Worm (Caenorhabditis elegans) whole organism, L3 larva: ENCODE data around the gene nspb-4.

Experiments used
- R02D3.7 ChIP-seq: fragments of 150-350 bp; optimal IDR thresholded peaks from 2 replicates; lab custom pipeline; 2014; ENCODE audit warnings: missing biosample characterization, missing genetic modification characterization
- ZK546.5 ChIP-seq: sonication (generic microtip); optimal IDR thresholded peaks from 2 replicates; lab custom pipeline; 2017; ENCODE audit warnings: missing biosample characterization, missing genetic modification characterization
- ama-1 ChIP-seq: fragments of 150-350 bp; optimal IDR thresholded peaks from 2 replicates; lab custom pipeline; 2018
- ceh-16 ChIP-seq: sonication (generic microtip); optimal IDR thresholded peaks from 2 replicates; lab custom pipeline; 2017; ENCODE audit warnings: missing biosample characterization, missing genetic modification characterization
- ceh-28 ChIP-seq: fragments of 150-350 bp; optimal IDR thresholded peaks from 2 replicates; lab custom pipeline; 2014; ENCODE audit warnings: missing biosample characterization, missing genetic modification reagents, missing genetic modification characterization
- ceh-82 ChIP-seq: fragments of 150-350 bp; optimal IDR thresholded peaks from 2 replicates; lab custom pipeline; 2014; ENCODE audit warnings: missing biosample characterization, missing genetic modification characterization
- daf-12 ChIP-seq: fragments of 150-350 bp; optimal IDR thresholded peaks from 2 replicates; lab custom pipeline; 2014; ENCODE audit warnings: missing biosample characterization, missing genetic modification reagents, missing genetic modification characterization
- egl-27 ChIP-seq: sonication (generic microtip); optimal IDR thresholded peaks from 4 replicates; lab custom pipeline; 2017; ENCODE audit warnings: missing biosample characterization, missing genetic modification reagents, missing genetic modification characterization
- egl-5 ChIP-seq: fragments of 150-350 bp; optimal IDR thresholded peaks from 2 replicates; lab custom pipeline; 2017; ENCODE audit warnings: missing biosample characterization, missing genetic modification reagents, missing genetic modification characterization, inconsistent platforms
- elt-1 ChIP-seq: fragments of 150-350 bp; optimal IDR thresholded peaks from 2 replicates; lab custom pipeline; 2014; ENCODE audit warnings: missing biosample characterization, missing genetic modification characterization
- elt-2 ChIP-seq: sonication (generic microtip); optimal IDR thresholded peaks from 2 replicates; lab custom pipeline; 2016; ENCODE audit warnings: missing genetic modification reagents, mild to moderate bottlenecking, missing genetic modification characterization, missing compliant biosample characterization
- elt-3 ChIP-seq, 3 experiments: fragments of 150-350 bp in 1 of 3; sonication (generic microtip) in 2 of 3; optimal IDR thresholded peaks; 2 replicates in 2 of 3; 4 replicates in 1 of 3; lab custom pipeline; 2014 to 2017; ENCODE audit warnings: missing biosample characterization in 3 of 3, missing genetic modification characterization in 3 of 3
- eor-1 ChIP-seq, 2 experiments: fragments of 150-350 bp; optimal IDR thresholded peaks; 2 replicates each; lab custom pipeline; 2014 to 2018; ENCODE audit warnings: missing biosample characterization in 2 of 2, missing genetic modification characterization in 2 of 2
- fkh-10 ChIP-seq: sonication (generic microtip); optimal IDR thresholded peaks from 2 replicates; lab custom pipeline; 2017; ENCODE audit warnings: missing biosample characterization, missing genetic modification reagents, missing genetic modification characterization
- fkh-2 ChIP-seq: fragments of 150-350 bp; optimal IDR thresholded peaks from 2 replicates; lab custom pipeline; 2014; ENCODE audit warnings: missing biosample characterization, missing genetic modification reagents, missing genetic modification characterization
- fos-1 ChIP-seq: fragments of 150-350 bp; optimal IDR thresholded peaks from 2 replicates; lab custom pipeline; 2014; ENCODE audit warnings: missing biosample characterization, missing genetic modification characterization
- hmg-11 ChIP-seq: sonication (generic microtip); optimal IDR thresholded peaks from 2 replicates; lab custom pipeline; 2016; ENCODE audit warnings: missing genetic modification characterization, missing compliant biosample characterization
- jun-1 ChIP-seq: fragments of 150-350 bp; optimal IDR thresholded peaks from 2 replicates; lab custom pipeline; 2014; ENCODE audit warnings: missing biosample characterization, missing genetic modification reagents, missing genetic modification characterization
- lin-15B ChIP-seq: fragments of 150-350 bp; optimal IDR thresholded peaks from 2 replicates; lab custom pipeline; 2014; ENCODE audit warnings: missing biosample characterization, missing genetic modification characterization
- lsy-12 ChIP-seq: sonication (generic microtip); optimal IDR thresholded peaks from 2 replicates; lab custom pipeline; 2016; ENCODE audit warnings: mild to moderate bottlenecking, missing genetic modification characterization, missing compliant biosample characterization
- mdl-1 ChIP-seq: fragments of 150-350 bp; optimal IDR thresholded peaks from 2 replicates; lab custom pipeline; 2014; ENCODE audit warnings: missing biosample characterization, missing genetic modification characterization
- mml-1 ChIP-seq: fragments of 150-350 bp; sonication (generic microtip); optimal IDR thresholded peaks from 3 replicates; lab custom pipeline; 2014; ENCODE audit warnings: missing biosample characterization, missing genetic modification characterization
- nfya-1 ChIP-seq: sonication (generic microtip); optimal IDR thresholded peaks from 2 replicates; lab custom pipeline; 2017; ENCODE audit warnings: missing genetic modification characterization, mild to moderate bottlenecking, missing compliant biosample characterization, antibody characterized with exemption, moderate library complexity; ENCODE audit not compliant: insufficient read depth
- nhr-12 ChIP-seq: fragments of 150-350 bp; optimal IDR thresholded peaks from 2 replicates; lab custom pipeline; 2014; ENCODE audit warnings: missing biosample characterization, missing genetic modification characterization
- nhr-23 ChIP-seq: fragments of 150-350 bp; optimal IDR thresholded peaks from 2 replicates; lab custom pipeline; 2014; ENCODE audit warnings: missing biosample characterization, missing genetic modification reagents, missing genetic modification characterization
- nhr-237 ChIP-seq: fragments of 150-350 bp; optimal IDR thresholded peaks from 2 replicates; lab custom pipeline; 2014; ENCODE audit warnings: missing biosample characterization, missing genetic modification characterization
- nhr-25 ChIP-seq: sonication (generic microtip); optimal IDR thresholded peaks from 2 replicates; lab custom pipeline; 2017; ENCODE audit warnings: missing biosample characterization, missing genetic modification characterization
- nhr-28 ChIP-seq: fragments of 150-350 bp; optimal IDR thresholded peaks from 2 replicates; lab custom pipeline; 2014; ENCODE audit warnings: missing biosample characterization, missing genetic modification characterization
- nhr-43 ChIP-seq: sonication (generic microtip); optimal IDR thresholded peaks from 2 replicates; lab custom pipeline; 2016; ENCODE audit warnings: mild to moderate bottlenecking, missing genetic modification characterization, missing compliant biosample characterization; ENCODE audit not compliant: poor library complexity, severe bottlenecking
- nhr-67 ChIP-seq: fragments of 150-350 bp; optimal IDR thresholded peaks from 2 replicates; lab custom pipeline; 2014; ENCODE audit warnings: missing biosample characterization, missing genetic modification characterization
- nhr-77 ChIP-seq: fragments of 150-350 bp; optimal IDR thresholded peaks from 2 replicates; lab custom pipeline; 2014; ENCODE audit warnings: missing biosample characterization, missing genetic modification characterization
- pha-4 ChIP-seq: fragments of 150-350 bp; optimal IDR thresholded peaks from 2 replicates; lab custom pipeline; 2014; ENCODE audit warnings: missing biosample characterization, missing genetic modification reagents, missing genetic modification characterization
- pqm-1 ChIP-seq: fragments of 150-350 bp; optimal IDR thresholded peaks from 2 replicates; lab custom pipeline; 2017; ENCODE audit warnings: missing biosample characterization, missing genetic modification characterization, inconsistent platforms
- sea-2 ChIP-seq: fragments of 150-350 bp; sonication (generic microtip); optimal IDR thresholded peaks from 4 replicates; lab custom pipeline; 2014; ENCODE audit warnings: missing biosample characterization, missing genetic modification reagents, missing genetic modification characterization
- skn-1 ChIP-seq: fragments of 150-350 bp; optimal IDR thresholded peaks from 2 replicates; lab custom pipeline; 2014; ENCODE audit warnings: missing biosample characterization, missing genetic modification characterization
- snpc-4 ChIP-seq: fragments of 150-350 bp; optimal IDR thresholded peaks from 2 replicates; lab custom pipeline; 2014; ENCODE audit warnings: missing biosample characterization, missing genetic modification characterization
- tbx-2 ChIP-seq: sonication (generic microtip); optimal IDR thresholded peaks from 2 replicates; lab custom pipeline; 2016; ENCODE audit warnings: mild to moderate bottlenecking, missing genetic modification characterization, missing compliant biosample characterization
- unc-39 ChIP-seq: sonication (generic microtip); optimal IDR thresholded peaks from 4 replicates; lab custom pipeline; 2017; ENCODE audit warnings: missing biosample characterization, missing genetic modification characterization
- unc-62 ChIP-seq: fragments of 150-350 bp; sonication (generic microtip); optimal IDR thresholded peaks from 4 replicates; lab custom pipeline; 2014; ENCODE audit warnings: missing biosample characterization, missing genetic modification reagents, missing genetic modification characterization
- zag-1 ChIP-seq: fragments of 150-350 bp; optimal IDR thresholded peaks from 2 replicates; lab custom pipeline; 2014; ENCODE audit warnings: missing biosample characterization, missing genetic modification characterization
- ztf-11 ChIP-seq: fragments of 150-350 bp; optimal IDR thresholded peaks from 2 replicates; lab custom pipeline; 2014; ENCODE audit warnings: missing biosample characterization, missing genetic modification characterization
- ztf-4 ChIP-seq: fragments of 150-350 bp; optimal IDR thresholded peaks from 2 replicates; lab custom pipeline; 2014; ENCODE audit warnings: missing biosample characterization, missing genetic modification characterization

nspb-4 gene

ce11 chrIV:6622142-6622541 lies 24.1 kb downstream of the nspb-4 start:
- TF ChIP-seq fkh-10 (GFP tag; lab: Kevin White, UChicago), result no peak
- peak; percentile 76 for TF ChIP-seq nhr-23 (tag; lab: Kevin White, UChicago)
- TF ChIP-seq R02D3.7 (tag; lab: Kevin White, UChicago), result no peak
- peak; percentile 20 for TF ChIP-seq nfya-1 (tag; lab: Kevin White, UChicago)
- TF ChIP-seq nhr-25, result peak; percentile 70
- TF ChIP-seq skn-1 (tag; lab: Kevin White, UChicago), result no peak
- TF ChIP-seq nhr-43, result no peak
- TF ChIP-seq nhr-12, result no peak
- peak; percentile 38 for TF ChIP-seq ceh-28 (tag; lab: Kevin White, UChicago)
- no peak for TF ChIP-seq ceh-82
- no peak for TF ChIP-seq mml-1 (tag; lab: Kevin White, UChicago)
- TF ChIP-seq pha-4, result peak; percentile 36
- no peak for TF ChIP-seq elt-2 (tag; lab: Kevin White, UChicago)
- peak in 1 of 3 experiments; percentile 73 for TF ChIP-seq elt-3 (tag; optimal IDR thresholded peaks at IDR 0.05; lab: Kevin White, UChicago)

- TF ChIP-seq nhr-12 (no peak), egl-5 (tag; lab: Kevin White, UChicago) (no peak), nhr-23 (tag; lab: Kevin White, UChicago) (no peak), ztf-4 (tag; lab: Kevin White, UChicago) (no peak), jun-1 (tag; lab: Kevin White, UChicago) (no peak), lsy-12 (tag; lab: Kevin White, UChicago) (no peak), mdl-1 (tag; lab: Kevin White, UChicago) (no peak), ama-1 (no peak), nfya-1 (tag; lab: Kevin White, UChicago) (no peak), hmg-11 (tag; lab: Kevin White, UChicago) (no peak), nhr-43 (no peak), R02D3.7 (tag; lab: Kevin White, UChicago) (no peak)
Measured at ce11 chrIV:6623390-6623789, 25.4 kb downstream of the nspb-4 start, which contains the start of gene C01B10.44. TSS of gene C01B10.44 (plus strand) at chrIV:6623690.

ce11 chrIV:6627798-6628197 lies 29.8 kb downstream of the nspb-4 start, which contains the start of gene cest-5.2:
TSS of gene cest-5.2 (minus strand) at chrIV:6627925.
- no peak for TF ChIP-seq elt-1 (tag; lab: Kevin White, UChicago)
- no peak for TF ChIP-seq unc-39
- no peak for TF ChIP-seq ceh-16
- peak; percentile 14 for TF ChIP-seq ceh-28 (tag; lab: Kevin White, UChicago)
- no peak for TF ChIP-seq lsy-12 (tag; lab: Kevin White, UChicago)
- TF ChIP-seq pha-4, result peak; percentile 26
- peak; percentile 9 for TF ChIP-seq pqm-1 (tag; lab: Kevin White, UChicago)
- TF ChIP-seq ztf-4 (tag; lab: Kevin White, UChicago), result no peak
- no peak for TF ChIP-seq nfya-1 (tag; lab: Kevin White, UChicago)
- TF ChIP-seq elt-2 (tag; lab: Kevin White, UChicago), result peak; percentile 67
- TF ChIP-seq, all 47 proteins: peak for 4

- no peak for TF ChIP-seq nhr-28 (tag; lab: Kevin White, UChicago)
- TF ChIP-seq nhr-43, result peak; percentile 91
- peak; percentile 53 for TF ChIP-seq R02D3.7 (tag; lab: Kevin White, UChicago)
- no peak for TF ChIP-seq unc-62 (GFP tag; lab: Kevin White, UChicago)
- TF ChIP-seq snpc-4 (tag; lab: Kevin White, UChicago), result peak; percentile 31
- peak; percentile 25 for TF ChIP-seq hmg-11 (tag; lab: Kevin White, UChicago)
- TF ChIP-seq ama-1, result no peak
- TF ChIP-seq ztf-4 (tag; lab: Kevin White, UChicago), result no peak
- TF ChIP-seq unc-39, result no peak
- TF ChIP-seq jun-1 (tag; lab: Kevin White, UChicago), result no peak
- no peak for TF ChIP-seq eor-1 (tag; optimal IDR thresholded peaks at IDR 0.05; lab: Kevin White, UChicago)
- TF ChIP-seq egl-5 (tag; lab: Kevin White, UChicago), result no peak
- TF ChIP-seq nhr-237 (tag; lab: Kevin White, UChicago), result no peak
- peak; percentile 49 for TF ChIP-seq elt-2 (tag; lab: Kevin White, UChicago)
- peak; percentile 80 for TF ChIP-seq nfya-1 (tag; lab: Kevin White, UChicago)
- no peak for TF ChIP-seq mdl-1 (tag; lab: Kevin White, UChicago)
- TF ChIP-seq fkh-10 (GFP tag; lab: Kevin White, UChicago), result no peak
- no peak for TF ChIP-seq zag-1
- no peak for TF ChIP-seq tbx-2 (tag; lab: Kevin White, UChicago)
- no peak for TF ChIP-seq ZK546.5 (tag; lab: Kevin White, UChicago)
- TF ChIP-seq mml-1 (tag; lab: Kevin White, UChicago), result no peak
- TF ChIP-seq sea-2 (GFP tag; lab: Kevin White, UChicago), result no peak
- no peak for TF ChIP-seq egl-27 (tag; lab: Kevin White, UChicago)
- TF ChIP-seq ceh-16, result no peak
- no peak for TF ChIP-seq nhr-25
- TF ChIP-seq lin-15B (tag; lab: Kevin White, UChicago), result peak; percentile 83
- no peak for TF ChIP-seq nhr-67 (tag; lab: Kevin White, UChicago)
- peak; percentile 37 for TF ChIP-seq ceh-28 (tag; lab: Kevin White, UChicago)
- no peak for TF ChIP-seq daf-12 (tag; lab: Kevin White, UChicago)
- TF ChIP-seq elt-1 (tag; lab: Kevin White, UChicago), result no peak
- no peak for TF ChIP-seq nhr-77 (tag; lab: Kevin White, UChicago)
- no peak for TF ChIP-seq fos-1 (tag; lab: Kevin White, UChicago)
- no peak for TF ChIP-seq fkh-2
- TF ChIP-seq pqm-1 (tag; lab: Kevin White, UChicago), result peak; percentile 18
- TF ChIP-seq ztf-11 (tag; lab: Kevin White, UChicago), result no peak
- TF ChIP-seq lsy-12 (tag; lab: Kevin White, UChicago), result peak; percentile 61
- TF ChIP-seq pha-4, result peak; percentile 78
- TF ChIP-seq skn-1 (tag; lab: Kevin White, UChicago), result no peak
Measured at ce11 chrIV:6631704-6632272, 33.8 kb downstream of the nspb-4 start, which contains the start of the genes cest-5.1 and C01B10.9. TSS of gene cest-5.1 (minus strand) at chrIV:6631754. TSS of gene C01B10.9 (plus strand) at chrIV:6632222.
